Fruit fly (Drosophila melanogaster): ENCODE measurements around the gene yata.
A peak's percentile ranks its signal among the peaks of the same experiment; 100 is the strongest.

The yata gene

dm6 chr3R:29782367-29782766 lies 33.3 kb downstream of the yata start (continued):
- TF ChIP-seq CG12236 (GFP tag; optimal IDR thresholded peaks at IDR 0.05) (no peak), Hand (GFP tag; optimal IDR thresholded peaks at IDR 0.05) (peak; percentile 46), Sox100B (GFP tag; optimal IDR thresholded peaks at IDR 0.05) (no peak), her (GFP tag; optimal IDR thresholded peaks at IDR 0.05) (peak; percentile 24), CG12659 (GFP tag; optimal IDR thresholded peaks at IDR 0.05) (no peak), tx (GFP tag; optimal IDR thresholded peaks at IDR 0.05) (no peak), HLHmδ (GFP tag; optimal IDR thresholded peaks at IDR 0.05) (no peak), Opbp (GFP tag; IDR thresholded peaks at IDR 0.05; ENCODE audit: partially characterized antibody) (peak; percentile 29; the same call in 2 of the 3 replicates), CG15696 (tag; optimal IDR thresholded peaks at IDR 0.05) (no peak), CG3995 (GFP tag; optimal IDR thresholded peaks at IDR 0.05) (no peak), CG6175 (GFP tag; IDR thresholded peaks at IDR 0.05) (no peak), CG15514 (GFP tag; optimal IDR thresholded peaks at IDR 0.05) (peak; percentile 82), crp (GFP tag; optimal IDR thresholded peaks at IDR 0.05) (no peak), Dek (tag; optimal IDR thresholded peaks at IDR 0.05) (no peak), trem (tag; optimal IDR thresholded peaks at IDR 0.05) (no peak), CG16813 (GFP tag; IDR thresholded peaks at IDR 0.05; ENCODE audit: partially characterized antibody) (no peak), tup (GFP tag; optimal IDR thresholded peaks at IDR 0.05) (no peak), CG8359 (GFP tag; optimal IDR thresholded peaks at IDR 0.05; ENCODE audit: borderline replicate concordance) (no peak), fd102C (GFP tag; optimal IDR thresholded peaks at IDR 0.05) (no peak), CG9797 (GFP tag; optimal IDR thresholded peaks at IDR 0.05) (no peak), lab (GFP tag; optimal IDR thresholded peaks at IDR 0.05) (peak; percentile 65), cg (GFP tag; optimal IDR thresholded peaks at IDR 0.05) (peak; percentile 42), CG6791 (GFP tag; IDR thresholded peaks at IDR 0.05; ENCODE audit: partially characterized antibody) (no peak), Bdp1 (GFP tag; optimal IDR thresholded peaks at IDR 0.05) (no peak), Dfd (GFP tag; optimal IDR thresholded peaks at IDR 0.05) (no peak), oc (tag; optimal IDR thresholded peaks at IDR 0.05) (no peak), CG7963 (GFP tag; IDR thresholded peaks at IDR 0.05; ENCODE audit: partially characterized antibody) (0 out of 3 replicates have a peak, but pooled peaks have one; percentile 37), CG7839 (tag; optimal IDR thresholded peaks at IDR 0.05) (peak; percentile 19), CG9609 (GFP tag; optimal IDR thresholded peaks at IDR 0.05) (no peak), CG10267 (tag; optimal IDR thresholded peaks at IDR 0.05) (no peak), kay (GFP tag; optimal IDR thresholded peaks at IDR 0.05) (peak; percentile 99), CG12219 (GFP tag; optimal IDR thresholded peaks at IDR 0.05) (no peak), peb (GFP tag; IDR thresholded peaks at IDR 0.05) (no peak), Adf1 (GFP tag; IDR thresholded peaks at IDR 0.05) (peak; percentile 50; the same call in 1 of the 2 replicates), zfh1 (GFP tag; IDR thresholded peaks at IDR 0.05) (no peak), unc-4 (GFP tag; IDR thresholded peaks at IDR 0.05; ENCODE audit: partially characterized antibody) (peak; percentile 48), CG34422 (GFP tag; IDR thresholded peaks at IDR 0.05) (peak; percentile 48; the same call in 1 of the 3 replicates), Poxn (GFP tag; IDR thresholded peaks at IDR 0.05) (no peak), cad (GFP tag; optimal IDR thresholded peaks at IDR 0.05) (no peak), PHDP (tag; optimal IDR thresholded peaks at IDR 0.05) (peak; percentile 29), Mes4 (GFP tag; optimal IDR thresholded peaks at IDR 0.05) (no peak), Abd-B (GFP tag; optimal IDR thresholded peaks at IDR 0.05) (no peak), dan (GFP tag; IDR thresholded peaks at IDR 0.05) (no peak), CG42726 (GFP tag; IDR thresholded peaks at IDR 0.05; ENCODE audit: partially characterized antibody) (peak; percentile 81; the same call in 1 of the 2 replicates), dpn (GFP tag; optimal IDR thresholded peaks at IDR 0.05) (peak in 1 of 2 experiments; percentile 26), CG10543 (GFP tag; optimal IDR thresholded peaks at IDR 0.05) (peak; percentile 22), CG15479 (GFP tag; optimal IDR thresholded peaks at IDR 0.05) (no peak), scrt (GFP tag; optimal IDR thresholded peaks at IDR 0.05) (peak; percentile 52), vvl (GFP tag; IDR thresholded peaks at IDR 0.05) (0 out of 2 replicates have a peak, but pooled peaks have one; percentile 30)

All from whole organism, embryonic.